Worm (Caenorhabditis elegans) whole organism, mixed stage, embryonic: Measurements from ENCODE around the gene C32D5.11.

ENCODE experiments used
- cnd-1 ChIP-seq: fragments of 200-800 bp; sonication (Bioruptor generic); optimal IDR thresholded peaks from 2 replicates; lab custom pipeline; 2018; ENCODE audit warnings: mild to moderate bottlenecking, missing genetic modification characterization, missing compliant biosample characterization
- elt-1 ChIP-seq: sonication (generic microtip); optimal IDR thresholded peaks from 2 replicates; lab custom pipeline; 2017; ENCODE audit warnings: missing genetic modification characterization, mild to moderate bottlenecking, missing compliant biosample characterization, antibody characterized with exemption, moderate library complexity, borderline replicate concordance; ENCODE audit not compliant: insufficient read depth
- elt-3 ChIP-seq: fragments of 150-350 bp; optimal IDR thresholded peaks from 2 replicates; lab custom pipeline; 2014; ENCODE audit warnings: missing biosample characterization, missing genetic modification characterization
- lin-13 ChIP-seq: fragments of 150-350 bp; optimal IDR thresholded peaks from 2 replicates; lab custom pipeline; 2014; ENCODE audit warnings: missing biosample characterization, missing genetic modification characterization
- lin-32 ChIP-seq: fragments of 200-800 bp; sonication (Bioruptor generic); optimal IDR thresholded peaks from 2 replicates; lab custom pipeline; 2018; ENCODE audit warnings: mild to moderate bottlenecking, missing genetic modification characterization, missing compliant biosample characterization
- mep-1 ChIP-seq: fragments of 150-350 bp; optimal IDR thresholded peaks from 2 replicates; lab custom pipeline; 2017; ENCODE audit warnings: missing biosample characterization, missing genetic modification reagents, missing genetic modification characterization, inconsistent platforms
- nhr-12 ChIP-seq: fragments of 150-350 bp; optimal IDR thresholded peaks from 2 replicates; lab custom pipeline; 2014; ENCODE audit warnings: missing biosample characterization, missing genetic modification characterization
- nhr-237 ChIP-seq: fragments of 150-350 bp; optimal IDR thresholded peaks from 2 replicates; lab custom pipeline; 2014; ENCODE audit warnings: missing biosample characterization, missing genetic modification characterization
- nhr-76 ChIP-seq: sonication (generic microtip); optimal IDR thresholded peaks from 2 replicates; lab custom pipeline; 2017; ENCODE audit warnings: missing biosample characterization, missing genetic modification characterization
- pha-4 ChIP-seq: fragments of 150-350 bp; optimal IDR thresholded peaks from 2 replicates; lab custom pipeline; 2018; ENCODE audit warnings: missing biosample characterization, missing genetic modification reagents, missing genetic modification characterization
- snpc-4 ChIP-seq: fragments of 150-350 bp; optimal IDR thresholded peaks from 2 replicates; lab custom pipeline; 2014; ENCODE audit warnings: missing biosample characterization, missing genetic modification characterization
- unc-39 ChIP-seq: fragments of 150-350 bp; optimal IDR thresholded peaks from 2 replicates; lab custom pipeline; 2014; ENCODE audit warnings: missing biosample characterization, missing genetic modification characterization
- unc-62 ChIP-seq: fragments of 150-350 bp; optimal IDR thresholded peaks from 2 replicates; lab custom pipeline; 2014; ENCODE audit warnings: missing biosample characterization, missing genetic modification reagents, missing genetic modification characterization

ce11 chrII:6311888-6312287, 43.4 kb downstream of the C32D5.11 start:
- TF ChIP-seq lin-32 (GFP tag; lab: Kevin White, UChicago), result no peak
- no peak for TF ChIP-seq cnd-1 (tag; lab: Kevin White, UChicago)
- TF ChIP-seq unc-39 (tag; lab: Kevin White, UChicago), result no peak
- no peak for TF ChIP-seq nhr-237 (tag; lab: Kevin White, UChicago)
- no peak for TF ChIP-seq mep-1
- no peak for TF ChIP-seq unc-62 (GFP tag; lab: Kevin White, UChicago)
- no peak for TF ChIP-seq elt-1 (tag; lab: Kevin White, UChicago)
- no peak for TF ChIP-seq elt-3 (tag; lab: Kevin White, UChicago)
- no peak for TF ChIP-seq snpc-4
- no peak for TF ChIP-seq pha-4
- TF ChIP-seq lin-13 (tag; lab: Kevin White, UChicago), result no peak
- no peak for TF ChIP-seq nhr-12 (tag; lab: Kevin White, UChicago)
- no peak for TF ChIP-seq nhr-76 (tag; lab: Kevin White, UChicago)
